Fruit fly (Drosophila melanogaster) whole organism, embryonic: Measurements from ENCODE around the gene Irk1.

Source experiments
- Bgb ChIP-seq: fragments of 200-800 bp; sonication (Bioruptor generic); IDR thresholded peaks from 2 replicates; pipeline ENCODE4 v1.3.6; 2022; ENCODE audit warnings: missing biosample characterization, missing genetic modification characterization; ENCODE audit not compliant: partially characterized antibody
- CG11398 ChIP-seq: fragments of 200-800 bp; sonication (Bioruptor generic); optimal IDR thresholded peaks from 2 replicates; lab custom pipeline; 2016; ENCODE audit warnings: missing biosample characterization, missing genetic modification characterization
- CG11504 ChIP-seq: fragments of 200-800 bp; sonication (Bioruptor generic); optimal IDR thresholded peaks from 3 replicates; lab custom pipeline; 2019; ENCODE audit warnings: missing biosample characterization, mild to moderate bottlenecking, missing genetic modification characterization, moderate library complexity
- CG18476 ChIP-seq: fragments of 200-800 bp; sonication (Bioruptor generic); optimal IDR thresholded peaks from 2 replicates; lab custom pipeline; 2016; ENCODE audit warnings: missing biosample characterization, mild to moderate bottlenecking, missing genetic modification characterization
- CG3726 ChIP-seq: fragments of 200-800 bp; sonication (Bioruptor generic); IDR thresholded peaks from 3 replicates; pipeline ENCODE4, ENCODE4 v1.3.6; 2022; ENCODE audit warnings: missing biosample characterization, missing genetic modification characterization
- CG8359 ChIP-seq: fragments of 200-800 bp; sonication (Bioruptor generic); optimal IDR thresholded peaks from 2 replicates; lab custom pipeline; 2017; ENCODE audit warnings: missing biosample characterization, mild to moderate bottlenecking, missing genetic modification characterization, borderline replicate concordance
- Lpt ChIP-seq: fragments of >200 bp; optimal IDR thresholded peaks from 2 replicates; lab custom pipeline; 2018; ENCODE audit warnings: missing biosample characterization, missing genetic modification characterization
- ems ChIP-seq: fragments of 200-800 bp; sonication (Bioruptor generic); optimal IDR thresholded peaks from 3 replicates; lab custom pipeline; 2016; ENCODE audit warnings: missing biosample characterization, missing genetic modification characterization
- gsb-n ChIP-seq: fragments of 200-800 bp; sonication (Bioruptor generic); optimal IDR thresholded peaks from 3 replicates; lab custom pipeline; 2018; ENCODE audit warnings: missing biosample characterization, mild to moderate bottlenecking, missing genetic modification characterization

- TF ChIP-seq CG8359 (GFP tag; lab: Kevin White, UChicago) (no peak), CG18476 (no peak), gsb-n (tag; lab: Kevin White, UChicago) (no peak), CG3726 (no peak), CG11504 (tag; lab: Kevin White, UChicago) (no peak), ems (GFP tag; lab: Kevin White, UChicago) (no peak), Bgb (GFP tag; lab: Robert Waterston, UW) (no peak), CG11398 (GFP tag; lab: Kevin White, UChicago) (no peak), Lpt (GFP tag; lab: Kevin White, UChicago) (no peak)
Observed at dm6 chr3R:23130884-23131283, 37.2 kb upstream of the Irk1 start.
